Worm (Caenorhabditis elegans): ENCODE results near the gene lyst-1.

The lyst-1 gene

DNA sequence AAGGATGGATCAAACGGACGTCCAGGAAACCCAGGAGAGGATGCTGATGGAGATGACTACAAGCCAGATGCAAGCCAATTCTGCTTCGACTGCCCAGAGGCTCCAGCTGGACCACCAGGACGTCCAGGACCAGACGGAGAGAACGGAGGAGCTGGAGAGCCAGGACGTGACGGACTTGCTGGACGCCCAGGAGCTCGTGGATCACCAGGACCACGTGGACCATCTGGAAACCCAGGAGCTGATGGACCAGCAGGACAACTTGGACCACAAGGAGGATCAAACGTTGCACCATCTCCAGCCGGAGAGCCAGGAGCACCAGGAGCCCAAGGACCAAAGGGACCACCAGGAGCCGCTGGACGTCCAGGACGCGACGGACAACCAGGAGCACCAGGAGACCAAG lies 35.5 kb downstream of the lyst-1 start:
- TF ChIP-seq unc-62 (GFP tag; optimal IDR thresholded peaks at IDR 0.05) (no peak), sptf-1 (tag; optimal IDR thresholded peaks at IDR 0.05) (no peak), nhr-2 (tag; optimal IDR thresholded peaks at IDR 0.05) (no peak), nhr-76 (tag; optimal IDR thresholded peaks at IDR 0.05) (no peak), drap-1 (GFP tag; optimal IDR thresholded peaks at IDR 0.05) (no peak), ham-2 (GFP tag; optimal IDR thresholded peaks at IDR 0.05) (no peak), snpc-4 (tag; optimal IDR thresholded peaks at IDR 0.05) (no peak), sem-2 (GFP tag; optimal IDR thresholded peaks at IDR 0.05) (no peak), pha-4 (tag; optimal IDR thresholded peaks at IDR 0.05) (no peak), unc-120 (tag; optimal IDR thresholded peaks at IDR 0.05; ENCODE audit: poor library complexity, severe bottlenecking) (no peak), lin-32 (GFP tag; optimal IDR thresholded peaks at IDR 0.05) (no peak), elt-1 (tag; optimal IDR thresholded peaks at IDR 0.05; ENCODE audit: borderline replicate concordance, insufficient read depth) (no peak)

- no peak for TF ChIP-seq elt-3 (tag; optimal IDR thresholded peaks at IDR 0.05)
- TF ChIP-seq mls-2 (tag; optimal IDR thresholded peaks at IDR 0.05): no peak
- TF ChIP-seq nhr-28 (tag; optimal IDR thresholded peaks at IDR 0.05): no peak
- no peak for TF ChIP-seq ztf-11 (tag; optimal IDR thresholded peaks at IDR 0.05)
- no peak for TF ChIP-seq snpc-4 (tag; optimal IDR thresholded peaks at IDR 0.05)
- TF ChIP-seq unc-120 (tag; optimal IDR thresholded peaks at IDR 0.05; ENCODE audit: poor library complexity, severe bottlenecking): no peak
- TF ChIP-seq lsy-2 (tag; optimal IDR thresholded peaks at IDR 0.05): no peak
These were observed 36.3 kb downstream of the lyst-1 start, which contains the start of gene col-181 for ce11 chrX:12104630-12105029. Gene col-181, plus strand, starts transcription at chrX:12104930.

- no peak for TF ChIP-seq zip-8 (tag; optimal IDR thresholded peaks at IDR 0.05)
- no peak for TF ChIP-seq ceh-83 (GFP tag; optimal IDR thresholded peaks at IDR 0.05)
- TF ChIP-seq pha-4 (tag; optimal IDR thresholded peaks at IDR 0.05): no peak
- no peak for TF ChIP-seq lin-32 (GFP tag; optimal IDR thresholded peaks at IDR 0.05)
- no peak for TF ChIP-seq nhr-76 (tag; optimal IDR thresholded peaks at IDR 0.05)
- no peak for TF ChIP-seq drap-1 (GFP tag; optimal IDR thresholded peaks at IDR 0.05)
These were observed 37.2 kb downstream of the lyst-1 start, which contains the start of gene W03G11.3 for ce11 chrX:12103712-12104111. Gene W03G11.3, minus strand, starts transcription at chrX:12103812.

ce11 chrX:12097995-12098394 lies 43.0 kb downstream of the lyst-1 start:
- TF ChIP-seq nhr-237 (tag; optimal IDR thresholded peaks at IDR 0.05) (no peak), ceh-43 (GFP tag; optimal IDR thresholded peaks at IDR 0.05) (no peak), hlh-1 (tag; optimal IDR thresholded peaks at IDR 0.05) (no peak), sptf-1 (tag; optimal IDR thresholded peaks at IDR 0.05) (no peak), nhr-12 (tag; optimal IDR thresholded peaks at IDR 0.05) (no peak), mep-1 (tag; optimal IDR thresholded peaks at IDR 0.05) (no peak), drap-1 (GFP tag; optimal IDR thresholded peaks at IDR 0.05) (no peak), nhr-2 (tag; optimal IDR thresholded peaks at IDR 0.05) (no peak), blmp-1 (tag; optimal IDR thresholded peaks at IDR 0.05) (no peak), ceh-39 (tag; optimal IDR thresholded peaks at IDR 0.05) (no peak), ham-2 (GFP tag; optimal IDR thresholded peaks at IDR 0.05) (no peak), M03D4.4 (tag; optimal IDR thresholded peaks at IDR 0.05) (no peak), bed-3 (GFP tag; optimal IDR thresholded peaks at IDR 0.05) (no peak), cnd-1 (tag; optimal IDR thresholded peaks at IDR 0.05) (no peak), ztf-11 (tag; optimal IDR thresholded peaks at IDR 0.05) (no peak)

DNA sequence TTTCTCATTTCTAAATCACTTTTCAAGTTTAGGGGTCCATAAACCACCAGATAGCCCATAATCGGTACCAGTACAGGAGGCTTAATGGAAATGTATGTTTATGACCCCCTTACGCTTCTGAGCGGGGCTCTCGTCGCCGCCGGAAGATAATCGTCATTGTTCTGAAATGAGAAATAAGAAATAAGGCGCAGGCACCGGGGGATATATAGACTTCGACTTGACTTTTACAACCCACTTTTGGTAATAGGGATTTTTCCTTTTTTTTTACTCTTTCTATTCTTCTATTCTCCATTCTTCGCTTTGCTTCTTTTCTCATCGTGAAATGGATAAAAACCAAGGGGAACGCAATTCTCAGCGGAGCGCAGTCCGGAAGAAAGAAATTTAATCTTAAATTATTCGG lies 45.8 kb downstream of the lyst-1 start:
- TF ChIP-seq mab-5 (tag; optimal IDR thresholded peaks at IDR 0.05) (no peak), ces-1 (GFP tag; optimal IDR thresholded peaks at IDR 0.05) (no peak), unc-62 (GFP tag; optimal IDR thresholded peaks at IDR 0.05) (no peak), tbx-8 (GFP tag; optimal IDR thresholded peaks at IDR 0.05) (no peak), lin-13 (tag; optimal IDR thresholded peaks at IDR 0.05) (no peak), ham-2 (GFP tag; optimal IDR thresholded peaks at IDR 0.05) (no peak), elt-3 (tag; optimal IDR thresholded peaks at IDR 0.05) (no peak), M03D4.4 (tag; optimal IDR thresholded peaks at IDR 0.05) (no peak)

All from whole organism, mixed stage, embryonic.